Worm (Caenorhabditis elegans) whole organism, late embryonic: ENCODE data around the gene T13C2.2.
A peak's percentile ranks its signal among the peaks of the same experiment; 100 is the strongest.

Experiments
- dmd-4 ChIP-seq: sonication (generic microtip); optimal IDR thresholded peaks from 2 replicates; lab custom pipeline; 2016; ENCODE audit warnings: borderline replicate concordance, missing genetic modification characterization, missing compliant biosample characterization
- ets-4 ChIP-seq: sonication (generic microtip); optimal IDR thresholded peaks from 2 replicates; lab custom pipeline; 2016; ENCODE audit warnings: missing genetic modification characterization, missing compliant biosample characterization
- nfya-1 ChIP-seq: sonication (generic microtip); optimal IDR thresholded peaks from 2 replicates; lab custom pipeline; 2017; ENCODE audit warnings: missing genetic modification characterization, mild to moderate bottlenecking, missing compliant biosample characterization, antibody characterized with exemption, moderate library complexity
- nhr-232 ChIP-seq: sonication (generic microtip); optimal IDR thresholded peaks from 2 replicates; lab custom pipeline; 2016; ENCODE audit warnings: missing genetic modification characterization, missing compliant biosample characterization
- ztf-16 ChIP-seq: sonication (generic microtip); optimal IDR thresholded peaks from 2 replicates; lab custom pipeline; 2017; ENCODE audit warnings: missing genetic modification characterization, missing compliant biosample characterization

DNA sequence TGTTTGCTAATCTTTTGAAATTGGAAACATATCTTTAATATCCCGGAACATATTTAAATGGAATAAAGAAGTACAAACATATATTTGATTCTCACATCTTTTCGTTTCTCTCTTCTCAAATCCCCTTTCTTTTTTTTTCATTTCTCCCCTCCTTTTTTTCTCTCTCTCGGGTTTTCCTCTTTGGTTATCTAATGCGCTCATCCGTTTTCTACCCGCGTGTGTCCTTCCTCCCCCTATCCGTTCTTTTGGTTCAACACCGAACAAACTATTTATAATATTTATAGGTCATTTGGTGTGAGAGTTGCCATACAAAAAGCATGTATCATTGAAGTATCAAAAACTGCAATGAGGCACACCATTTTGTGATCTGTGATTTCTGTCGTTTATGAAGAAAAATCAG, 31.9 kb downstream of the T13C2.2 start:
- no peak for TF ChIP-seq dmd-4 (tag; lab: Kevin White, UChicago)
- TF ChIP-seq ztf-16 (tag; lab: Kevin White, UChicago), result no peak
- peak; percentile 0 for TF ChIP-seq nfya-1 (tag; lab: Kevin White, UChicago)
- TF ChIP-seq nhr-232 (tag; lab: Kevin White, UChicago), result no peak
- TF ChIP-seq ets-4 (tag; lab: Kevin White, UChicago), result no peak
